Fruit fly (Drosophila melanogaster): ENCODE results near the gene CG14518.

The CG14518 gene

dm6 chr3R:29038960-29039581 is 14.3 kb downstream of the CG14518 start, which contains the start of the genes Slu7 and Pkc98E (continued):
- TF ChIP-seq Optix (GFP tag; IDR thresholded peaks at IDR 0.05) (no peak), CG7987 (GFP tag; optimal IDR thresholded peaks at IDR 0.05) (peak; percentile 75), gt (GFP tag; IDR thresholded peaks at IDR 0.05) (no peak), klu (GFP tag; IDR thresholded peaks at IDR 0.05) (no peak), CG2116 (GFP tag; optimal IDR thresholded peaks at IDR 0.05) (peak; percentile 53), CG6272 (GFP tag; IDR thresholded peaks at IDR 0.05) (peak; percentile 66), chif (GFP tag; optimal IDR thresholded peaks at IDR 0.05) (peak; percentile 43 to 56), Hsf (GFP tag; optimal IDR thresholded peaks at IDR 0.05) (peak; percentile 70), CG9876 (GFP tag; optimal IDR thresholded peaks at IDR 0.05) (peak; percentile 46), CG17328 (GFP tag; IDR thresholded peaks at IDR 0.05) (peak; percentile 58), org-1 (GFP tag; optimal IDR thresholded peaks at IDR 0.05) (no peak), pb (GFP tag; optimal IDR thresholded peaks at IDR 0.05) (peak; percentile 46), HmgD (GFP tag; optimal IDR thresholded peaks at IDR 0.05) (peak; percentile 50), tup (GFP tag; optimal IDR thresholded peaks at IDR 0.05) (peak; percentile 5), Fer2 (tag; optimal IDR thresholded peaks at IDR 0.05) (no peak), cato (GFP tag; optimal IDR thresholded peaks at IDR 0.05; ENCODE audit: borderline replicate concordance) (no peak), CG8765 (GFP tag; IDR thresholded peaks at IDR 0.05) (peak; percentile 57), Side (GFP tag; optimal IDR thresholded peaks at IDR 0.05) (peak; percentile 35), Hr78 (GFP tag; optimal IDR thresholded peaks at IDR 0.05) (no peak), sob (GFP tag; IDR thresholded peaks at IDR 0.05) (peak; percentile 90), CG17568 (GFP tag; optimal IDR thresholded peaks at IDR 0.05) (no peak), Elba2 (GFP tag; optimal IDR thresholded peaks at IDR 0.05) (peak; percentile 99), CG10274 (GFP tag; optimal IDR thresholded peaks at IDR 0.05) (no peak), CG17912 (GFP tag; optimal IDR thresholded peaks at IDR 0.05) (peak; percentile 19), lov (optimal IDR thresholded peaks at IDR 0.05) (no peak), lov (GFP tag; IDR thresholded peaks at IDR 0.05) (0 out of 3 replicates have a peak, but pooled peaks have one; percentile 59), Dref (GFP tag; IDR thresholded peaks at IDR 0.05) (peak; percentile 88), Dad (GFP tag; optimal IDR thresholded peaks at IDR 0.05) (peak; percentile 58), Xbp1 (GFP tag; optimal IDR thresholded peaks at IDR 0.05) (peak; percentile 66), danr (GFP tag; IDR thresholded peaks at IDR 0.05) (no peak), Neu2 (GFP tag; optimal IDR thresholded peaks at IDR 0.05; ENCODE audit: borderline replicate concordance) (no peak), CG12769 (tag; optimal IDR thresholded peaks at IDR 0.05) (no peak), wdn (GFP tag; IDR thresholded peaks at IDR 0.05) (peak; percentile 52; the same call in 1 of the 2 replicates), caup (GFP tag; optimal IDR thresholded peaks at IDR 0.05; ENCODE audit: severe bottlenecking) (peak; percentile 72), Med (GFP tag) (peak; percentile 96), CG2202 (tag; optimal IDR thresholded peaks at IDR 0.05) (peak; percentile 5), CG12744 (GFP tag; optimal IDR thresholded peaks at IDR 0.05) (no peak), CG11456 (GFP tag; IDR thresholded peaks at IDR 0.05) (peak; percentile 74), cg (GFP tag; optimal IDR thresholded peaks at IDR 0.05) (peak; percentile 95), CG7786 (GFP tag; optimal IDR thresholded peaks at IDR 0.05) (peak; percentile 72), run (tag; optimal IDR thresholded peaks at IDR 0.05) (no peak), CG17385 (GFP tag; optimal IDR thresholded peaks at IDR 0.05) (peak; percentile 58), kni (GFP tag; optimal IDR thresholded peaks at IDR 0.05) (peak; percentile 31), CG11093 (GFP tag; IDR thresholded peaks at IDR 0.05) (no peak), h (optimal IDR thresholded peaks at IDR 0.05) (no peak), kah (GFP tag; optimal IDR thresholded peaks at IDR 0.05) (no peak), Vsx1 (GFP tag; optimal IDR thresholded peaks at IDR 0.05) (no peak), mld (GFP tag; IDR thresholded peaks at IDR 0.05; ENCODE audit: partially characterized antibody) (peak; percentile 81; the same call in 2 of the 3 replicates), CG9727 (GFP tag; optimal IDR thresholded peaks at IDR 0.05) (peak; percentile 9), schlank (tag; optimal IDR thresholded peaks at IDR 0.05) (peak; percentile 10)

Data from whole organism, embryonic.